Worm (Caenorhabditis elegans) whole organism, young adult: ENCODE data around the gene pkc-1.

Source experiments
- akir-1 ChIP-seq: fragments of 200-800 bp; sonication (Bioruptor generic); optimal IDR thresholded peaks from 2 replicates; lab custom pipeline; 2018; ENCODE audit warnings: mild to moderate bottlenecking, missing genetic modification characterization, moderate library complexity, missing compliant biosample characterization
- attf-5 ChIP-seq: fragments of 200-800 bp; sonication (Bioruptor generic); optimal IDR thresholded peaks from 2 replicates; lab custom pipeline; 2018; ENCODE audit warnings: mild to moderate bottlenecking, missing genetic modification characterization, missing compliant biosample characterization
- egl-18 ChIP-seq: fragments of 200-800 bp; sonication (Bioruptor generic); IDR thresholded peaks from 2 replicates; pipeline ENCODE4 v1.3.6; 2022; ENCODE audit warnings: missing genetic modification reagents, missing genetic modification characterization, missing compliant biosample characterization
- madf-3 ChIP-seq: fragments of 200-800 bp; sonication (Bioruptor generic); IDR thresholded peaks from 2 replicates; pipeline ENCODE4 v1.3.6; 2022; ENCODE audit warnings: missing genetic modification reagents, missing genetic modification characterization, missing compliant biosample characterization
- unc-62 ChIP-seq: fragments of 150-350 bp; optimal IDR thresholded peaks from 2 replicates; lab custom pipeline; 2014; ENCODE audit warnings: missing biosample characterization, missing genetic modification reagents, missing genetic modification characterization

DNA sequence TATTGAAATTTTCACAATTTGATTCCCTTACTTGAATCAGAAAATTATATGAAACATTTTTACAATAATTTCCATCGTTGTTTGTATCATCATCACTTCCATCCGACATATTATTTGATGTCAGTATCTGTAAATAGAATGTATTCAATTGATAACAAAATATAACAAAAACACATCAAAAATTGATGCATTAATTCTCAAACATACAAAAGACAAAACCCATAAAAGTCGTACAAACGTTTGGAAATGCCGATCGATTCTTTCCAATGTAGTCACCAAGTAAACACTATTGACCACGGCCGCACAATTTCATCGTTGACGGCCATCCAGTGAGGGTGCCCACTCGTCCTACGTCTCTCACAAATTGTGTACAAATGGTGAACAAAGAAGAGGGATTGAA lies 18.7 kb downstream of the pkc-1 start, which contains the start of gene add-2:
- TF ChIP-seq akir-1 (GFP tag; lab: Kevin White, UChicago) = no peak
- no peak for TF ChIP-seq attf-5 (GFP tag; lab: Kevin White, UChicago)
- no peak for TF ChIP-seq unc-62 (GFP tag; lab: Kevin White, UChicago)
- no peak for TF ChIP-seq madf-3
- no peak for TF ChIP-seq egl-18
